Fruit fly (Drosophila melanogaster) whole organism, embryonic: Measurements from ENCODE around the gene CG17819.

Source experiments
- CG12071 ChIP-seq: fragments of 200-800 bp; sonication (Bioruptor generic); optimal IDR thresholded peaks from 3 replicates; lab custom pipeline; 2018; ENCODE audit warnings: missing biosample characterization, mild to moderate bottlenecking, missing genetic modification characterization
- CG13624 ChIP-seq: fragments of 200-800 bp; sonication (Bioruptor generic); optimal IDR thresholded peaks from 2 replicates; lab custom pipeline; 2016; ENCODE audit warnings: missing biosample characterization, missing genetic modification characterization
- CG13894 ChIP-seq: fragments of 200-800 bp; sonication (Bioruptor generic); optimal IDR thresholded peaks from 3 replicates; lab custom pipeline; 2018; ENCODE audit warnings: missing biosample characterization, mild to moderate bottlenecking, missing genetic modification characterization, moderate library complexity
- CG14860 ChIP-seq: fragments of 200-800 bp; sonication (Bioruptor generic); IDR thresholded peaks from 3 replicates; pipeline ENCODE4 v1.3.6; 2022; ENCODE audit warnings: missing biosample characterization, missing genetic modification characterization; ENCODE audit not compliant: partially characterized antibody
- CG15269 ChIP-seq: fragments of 200-800 bp; sonication (Bioruptor generic); optimal IDR thresholded peaks from 2 replicates; lab custom pipeline; 2018; ENCODE audit warnings: missing biosample characterization, mild to moderate bottlenecking, missing genetic modification characterization, moderate library complexity
- CG18764 ChIP-seq: fragments of 200-800 bp; sonication (Bioruptor generic); optimal IDR thresholded peaks from 3 replicates; lab custom pipeline; 2016; ENCODE audit warnings: missing biosample characterization, missing genetic modification characterization
- CG2120 ChIP-seq: fragments of 200-800 bp; sonication (Bioruptor generic); optimal IDR thresholded peaks from 3 replicates; lab custom pipeline; 2016; ENCODE audit warnings: missing biosample characterization, missing genetic modification characterization
- CG31388 ChIP-seq: fragments of 200-800 bp; sonication (Bioruptor generic); optimal IDR thresholded peaks from 2 replicates; lab custom pipeline; 2016; ENCODE audit warnings: missing biosample characterization, missing genetic modification characterization
- CG32767 ChIP-seq: fragments of 200-800 bp; sonication (Bioruptor generic); IDR thresholded peaks from 2 replicates; pipeline ENCODE4 v1.3.6; 2022; ENCODE audit warnings: missing biosample characterization, missing genetic modification characterization
- CG4282 ChIP-seq: fragments of 200-800 bp; sonication (Bioruptor generic); optimal IDR thresholded peaks from 2 replicates; lab custom pipeline; 2016; ENCODE audit warnings: missing biosample characterization, missing genetic modification characterization
- CG5245 ChIP-seq: fragments of 200-800 bp; sonication (Bioruptor generic); optimal IDR thresholded peaks from 3 replicates; lab custom pipeline; 2016; ENCODE audit warnings: missing biosample characterization, missing genetic modification characterization
- CG5953 ChIP-seq: fragments of 200-800 bp; sonication (Bioruptor generic); IDR thresholded peaks from 2 replicates; pipeline ENCODE4 v1.3.6; 2022; ENCODE audit warnings: missing biosample characterization, missing genetic modification characterization
- CG7357 ChIP-seq: fragments of 200-800 bp; sonication (Bioruptor generic); IDR thresholded peaks from 3 replicates; pipeline ENCODE4 v1.3.6; 2022; ENCODE audit warnings: missing biosample characterization, missing genetic modification characterization
- CG7786 ChIP-seq: fragments of 200-800 bp; sonication (Bioruptor generic); optimal IDR thresholded peaks from 2 replicates; lab custom pipeline; 2016; ENCODE audit warnings: missing biosample characterization, missing genetic modification characterization
- Camta ChIP-seq: fragments of 200-800 bp; sonication (Bioruptor generic); optimal IDR thresholded peaks from 2 replicates; lab custom pipeline; 2016; ENCODE audit warnings: missing biosample characterization, missing genetic modification characterization
- Dp ChIP-seq: fragments of 200-800 bp; sonication (Bioruptor generic); optimal IDR thresholded peaks from 2 replicates; lab custom pipeline; 2018; ENCODE audit warnings: missing biosample characterization, mild to moderate bottlenecking, missing genetic modification characterization, moderate library complexity
- E2f2 ChIP-seq: fragments of 200-800 bp; sonication (Bioruptor generic); IDR thresholded peaks from 2 replicates; pipeline ENCODE4 v1.3.6; 2022; ENCODE audit warnings: missing biosample characterization, missing genetic modification characterization
- Fer1 ChIP-seq: fragments of 200-800 bp; sonication (Bioruptor generic); optimal IDR thresholded peaks from 2 replicates; lab custom pipeline; 2017; ENCODE audit warnings: missing biosample characterization, mild to moderate bottlenecking, missing genetic modification characterization
- H15 ChIP-seq: fragments of 200-800 bp; sonication (Bioruptor generic); IDR thresholded peaks from 3 replicates; pipeline ENCODE4 v1.3.6; 2022; ENCODE audit warnings: missing biosample characterization, missing genetic modification characterization
- Hsf ChIP-seq: fragments of 200-800 bp; sonication (Bioruptor generic); optimal IDR thresholded peaks from 3 replicates; lab custom pipeline; 2016; ENCODE audit warnings: missing biosample characterization, missing genetic modification characterization
- Jarid2 ChIP-seq: fragments of 200-800 bp; sonication (Bioruptor generic); optimal IDR thresholded peaks from 3 replicates; lab custom pipeline; 2017; ENCODE audit warnings: mild to moderate bottlenecking, missing biosample characterization, missing genetic modification reagents, missing genetic modification characterization
- MBD-R2 ChIP-seq: fragments of 200-800 bp; sonication (Bioruptor generic); IDR thresholded peaks from 2 replicates; pipeline ENCODE4 v1.3.6; 2022; ENCODE audit warnings: missing biosample characterization, missing genetic modification characterization
- Meics ChIP-seq: fragments of 200-800 bp; sonication (Bioruptor generic); optimal IDR thresholded peaks from 2 replicates; lab custom pipeline; 2017; ENCODE audit warnings: missing biosample characterization, mild to moderate bottlenecking, missing genetic modification characterization
- Mes4 ChIP-seq: fragments of 200-800 bp; sonication (Bioruptor generic); optimal IDR thresholded peaks from 2 replicates; lab custom pipeline; 2016; ENCODE audit warnings: missing biosample characterization, missing genetic modification characterization
- Rfx ChIP-seq: fragments of 200-800 bp; sonication (Bioruptor generic); IDR thresholded peaks from 2 replicates; pipeline ENCODE4 v1.3.6; 2022; ENCODE audit warnings: missing biosample characterization, missing genetic modification characterization
- Rx ChIP-seq: fragments of 200-800 bp; sonication (Bioruptor generic); IDR thresholded peaks from 2 replicates; pipeline ENCODE4 v1.3.6; 2022; ENCODE audit warnings: missing biosample characterization, missing genetic modification characterization
- Side ChIP-seq: fragments of 200-800 bp; sonication (Bioruptor generic); optimal IDR thresholded peaks from 2 replicates; lab custom pipeline; 2016; ENCODE audit warnings: missing biosample characterization, missing genetic modification characterization
- Ssrp ChIP-seq: fragments of 200-800 bp; sonication (Bioruptor generic); optimal IDR thresholded peaks from 2 replicates; lab custom pipeline; 2018; ENCODE audit warnings: missing biosample characterization, mild to moderate bottlenecking, missing genetic modification characterization, moderate library complexity
- Xbp1 ChIP-seq: fragments of 200-800 bp; sonication (Bioruptor generic); optimal IDR thresholded peaks from 3 replicates; lab custom pipeline; 2016; ENCODE audit warnings: missing biosample characterization, mild to moderate bottlenecking, missing genetic modification characterization
- ap ChIP-seq: fragments of 200-800 bp; sonication (Bioruptor generic); IDR thresholded peaks from 2 replicates; pipeline ENCODE4 v1.3.6; 2022; ENCODE audit warnings: missing biosample characterization, missing genetic modification characterization
- bowl ChIP-seq: fragments of 200-800 bp; sonication (Bioruptor generic); IDR thresholded peaks from 2 replicates; pipeline ENCODE4 v1.3.6; 2022; ENCODE audit warnings: missing biosample characterization, missing genetic modification characterization
- btn ChIP-seq: fragments of 200-800 bp; sonication (Bioruptor generic); optimal IDR thresholded peaks from 2 replicates; lab custom pipeline; 2016; ENCODE audit warnings: missing biosample characterization, missing genetic modification characterization
- corto ChIP-seq: fragments of 200-800 bp; sonication (Bioruptor generic); optimal IDR thresholded peaks from 2 replicates; lab custom pipeline; 2016; ENCODE audit warnings: missing biosample characterization, mild to moderate bottlenecking, missing genetic modification characterization, moderate library complexity
- da ChIP-seq: fragments of 200-800 bp; sonication (Bioruptor generic); optimal IDR thresholded peaks from 2 replicates; lab custom pipeline; 2016; ENCODE audit warnings: missing biosample characterization, missing genetic modification characterization
- danr ChIP-seq: fragments of 200-800 bp; sonication (Bioruptor generic); IDR thresholded peaks from 2 replicates; pipeline ENCODE4 v1.3.6; 2022; ENCODE audit warnings: missing biosample characterization, missing genetic modification characterization
- dmrt99B ChIP-seq: fragments of 200-800 bp; sonication (Bioruptor generic); optimal IDR thresholded peaks from 2 replicates; lab custom pipeline; 2018; ENCODE audit warnings: missing biosample characterization, mild to moderate bottlenecking, missing genetic modification characterization, moderate library complexity
- eve ChIP-seq, 2 experiments: fragments of >200 bp; optimal IDR thresholded peaks; 2 replicates each; lab custom pipeline; 2017; ENCODE audit warnings: missing biosample characterization in 2 of 2, missing genetic modification characterization in 2 of 2
- gfzf ChIP-seq: fragments of 200-800 bp; sonication (Bioruptor generic); optimal IDR thresholded peaks from 2 replicates; lab custom pipeline; 2016; ENCODE audit warnings: missing biosample characterization, mild to moderate bottlenecking, missing genetic modification characterization, moderate library complexity
- gt ChIP-seq: fragments of 200-800 bp; sonication (Bioruptor generic); IDR thresholded peaks from 2 replicates; pipeline ENCODE4 v1.3.6; 2022; ENCODE audit warnings: missing biosample characterization, missing genetic modification characterization
- h ChIP-seq: fragments of >200 bp; optimal IDR thresholded peaks from 2 replicates; lab custom pipeline; 2017
- hbn ChIP-seq: fragments of 200-800 bp; sonication (Bioruptor generic); IDR thresholded peaks from 2 replicates; pipeline ENCODE4 v1.3.6; 2022; ENCODE audit warnings: missing biosample characterization, missing genetic modification characterization; ENCODE audit not compliant: partially characterized antibody
- hkb ChIP-seq, 2 experiments: fragments of 200-800 bp in 1 of 2; fragments of >200 bp in 1 of 2; sonication (Bioruptor generic) in 1 of 2; IDR thresholded peaks in 1 of 2; optimal IDR thresholded peaks in 1 of 2; 2 replicates each; pipeline versions ENCODE4 v1.3.6 to Lab custom; 2017 to 2022; ENCODE audit warnings: missing biosample characterization in 1 of 2, missing genetic modification characterization in 1 of 2
- lbe ChIP-seq: fragments of 200-800 bp; sonication (Bioruptor generic); optimal IDR thresholded peaks from 2 replicates; lab custom pipeline; 2016; ENCODE audit warnings: missing biosample characterization, mild to moderate bottlenecking, missing genetic modification characterization
- mld ChIP-seq: fragments of 200-800 bp; sonication (Bioruptor generic); IDR thresholded peaks from 3 replicates; pipeline ENCODE4 v1.3.6; 2022; ENCODE audit warnings: missing biosample characterization, missing genetic modification characterization; ENCODE audit not compliant: partially characterized antibody
- nerfin-1 ChIP-seq: fragments of 200-800 bp; sonication (Bioruptor generic); optimal IDR thresholded peaks from 3 replicates; lab custom pipeline; 2019; ENCODE audit warnings: missing biosample characterization, mild to moderate bottlenecking, missing genetic modification characterization, moderate library complexity
- oc ChIP-seq: fragments of 200-800 bp; sonication (Bioruptor generic); optimal IDR thresholded peaks from 2 replicates; lab custom pipeline; 2018; ENCODE audit warnings: missing biosample characterization, mild to moderate bottlenecking, missing genetic modification characterization, moderate library complexity
- otp ChIP-seq: fragments of 200-800 bp; sonication (Bioruptor generic); IDR thresholded peaks from 3 replicates; pipeline ENCODE4, ENCODE4 v1.3.6; 2022; ENCODE audit warnings: missing biosample characterization, missing genetic modification characterization
- sim ChIP-seq: fragments of 200-800 bp; sonication (Bioruptor generic); IDR thresholded peaks from 2 replicates; pipeline ENCODE4 v1.3.6; 2022; ENCODE audit warnings: missing biosample characterization, missing genetic modification characterization
- sisA ChIP-seq: fragments of 200-800 bp; sonication (Bioruptor generic); IDR thresholded peaks from 2 replicates; pipeline ENCODE4 v1.3.6; 2022; ENCODE audit warnings: missing biosample characterization, missing genetic modification characterization
- trem ChIP-seq: fragments of 200-800 bp; optimal IDR thresholded peaks from 3 replicates; lab custom pipeline; 2019; ENCODE audit warnings: missing biosample characterization, mild to moderate bottlenecking, missing genetic modification characterization, moderate library complexity

CG17819 gene

DNA sequence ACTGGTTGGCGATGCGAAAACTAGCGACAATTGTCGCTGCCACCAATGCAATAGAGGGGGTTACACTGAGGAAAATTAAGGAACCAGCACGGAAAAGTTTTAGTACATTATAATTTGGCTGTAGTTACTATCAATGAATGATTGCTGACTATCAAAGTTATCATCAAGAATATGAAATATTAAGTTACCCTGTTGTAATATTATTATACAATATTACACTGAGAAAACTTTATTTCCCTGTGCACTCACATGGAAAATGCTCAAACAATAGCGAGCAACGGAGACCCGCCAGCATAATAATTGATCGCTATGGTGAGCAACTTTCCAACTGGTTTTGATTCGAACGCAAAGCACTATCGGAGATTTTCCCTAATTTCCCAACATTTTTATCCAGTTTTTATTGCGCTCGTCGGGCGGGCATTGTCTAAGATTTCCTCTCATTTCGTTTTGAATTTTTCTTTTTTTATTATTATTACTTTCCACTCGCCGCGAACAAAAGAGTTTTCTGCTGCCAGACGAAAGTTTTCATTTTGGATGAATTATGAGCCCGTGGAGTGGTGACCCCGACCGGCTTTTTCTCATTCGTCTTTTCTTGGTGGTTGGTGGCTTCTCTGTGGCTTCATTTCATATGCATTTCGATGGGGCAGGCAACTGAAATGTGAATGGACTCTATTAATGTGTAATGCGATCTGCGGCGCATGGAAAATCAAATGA is 23.1 kb downstream of the CG17819 start (continued):
- TF ChIP-seq da (GFP tag; lab: Kevin White, UChicago) = no peak
- TF ChIP-seq CG5245 (GFP tag; lab: Kevin White, UChicago) = peak; percentile 61
- no peak for TF ChIP-seq CG2120 (GFP tag; lab: Kevin White, UChicago)
- TF ChIP-seq lbe = no peak
- TF ChIP-seq CG13624 = no peak
- TF ChIP-seq Ssrp (tag; lab: Kevin White, UChicago) = peak; percentile 89
- TF ChIP-seq hkb (optimal IDR thresholded peaks at IDR 0.05; lab: Kevin White, UChicago) = no peak
- peak; percentile 86 for TF ChIP-seq hkb (GFP tag; IDR thresholded peaks at IDR 0.05; lab: Robert Waterston, UW)
- TF ChIP-seq Side (GFP tag; lab: Kevin White, UChicago) = peak; percentile 36
- TF ChIP-seq CG32767 (GFP tag; lab: Robert Waterston, UW) = peak; percentile 65
- no peak for TF ChIP-seq MBD-R2 (GFP tag; lab: Robert Waterston, UW)
- TF ChIP-seq mld (GFP tag; lab: Robert Waterston, UW) = no peak
- TF ChIP-seq CG14860 = no peak
- TF ChIP-seq CG5953 (GFP tag; lab: Robert Waterston, UW) = peak; percentile 87
- peak; percentile 31 for TF ChIP-seq Fer1 (GFP tag; lab: Kevin White, UChicago)
- TF ChIP-seq CG31388 (GFP tag; lab: Kevin White, UChicago) = no peak
- TF ChIP-seq Dp (GFP tag; lab: Kevin White, UChicago) = no peak
- TF ChIP-seq btn (GFP tag; lab: Kevin White, UChicago) = peak; percentile 5
- TF ChIP-seq sim (GFP tag; lab: Robert Waterston, UW) = peak; percentile 59; the same call in 1 of the 2 replicates
- TF ChIP-seq CG4282 (GFP tag; lab: Kevin White, UChicago) = no peak
- TF ChIP-seq CG7786 (GFP tag; lab: Kevin White, UChicago) = no peak
- peak; percentile 56 for TF ChIP-seq danr (GFP tag; lab: Robert Waterston, UW)
- TF ChIP-seq H15 (GFP tag; lab: Robert Waterston, UW) = peak; percentile 76
- peak; percentile 74 for TF ChIP-seq CG15269 (tag; lab: Kevin White, UChicago)
- no peak for TF ChIP-seq hbn (GFP tag; lab: Robert Waterston, UW)
- peak; percentile 87 for TF ChIP-seq oc (tag; lab: Kevin White, UChicago)
- TF ChIP-seq nerfin-1 = peak; percentile 79
- TF ChIP-seq CG18764 (GFP tag; lab: Kevin White, UChicago) = peak; percentile 42
- TF ChIP-seq CG7357 (GFP tag; lab: Robert Waterston, UW) = peak; percentile 68; the same call in 1 of the 3 replicates
- peak; percentile 65 for TF ChIP-seq Rx (GFP tag; lab: Robert Waterston, UW)
- no peak for TF ChIP-seq Rfx (GFP tag; lab: Robert Waterston, UW)
- no peak for TF ChIP-seq bowl (GFP tag; lab: Robert Waterston, UW)
- TF ChIP-seq Mes4 = no peak
- TF ChIP-seq Hsf (GFP tag; lab: Kevin White, UChicago) = peak; percentile 55
- peak; percentile 71 for TF ChIP-seq trem (tag; lab: Kevin White, UChicago)
- TF ChIP-seq corto (GFP tag; lab: Kevin White, UChicago) = no peak
- peak; percentile 52 for TF ChIP-seq gt (GFP tag; lab: Robert Waterston, UW)
- TF ChIP-seq h (lab: Kevin White, UChicago) = no peak
- peak; percentile 59 for TF ChIP-seq Camta (GFP tag; lab: Kevin White, UChicago)
- TF ChIP-seq sisA (GFP tag; lab: Robert Waterston, UW) = peak; percentile 74
- TF ChIP-seq ap (GFP tag; lab: Robert Waterston, UW) = peak; percentile 69
- peak in 1 of 2 experiments; percentile 96 for TF ChIP-seq eve (GFP tag; optimal IDR thresholded peaks at IDR 0.05; lab: Kevin White, UChicago)
- peak; percentile 43 for TF ChIP-seq CG12071 (GFP tag; lab: Kevin White, UChicago)
- peak; percentile 75; the same call in 2 of the 3 replicates for TF ChIP-seq otp (GFP tag; lab: Robert Waterston, UW)
- peak; percentile 87 for TF ChIP-seq dmrt99B (tag; lab: Kevin White, UChicago)
- peak; percentile 4 for TF ChIP-seq Meics
- no peak for TF ChIP-seq CG13894 (tag; lab: Kevin White, UChicago)
- TF ChIP-seq Jarid2 (GFP tag; lab: Kevin White, UChicago) = peak; percentile 11
- TF ChIP-seq E2f2 (GFP tag; lab: Robert Waterston, UW) = peak; percentile 48; the same call in 1 of the 2 replicates
- peak; percentile 81 for TF ChIP-seq Xbp1 (GFP tag; lab: Kevin White, UChicago)
- TF ChIP-seq gfzf = no peak
